Worm (Caenorhabditis elegans) whole organism, L1 larva: ENCODE data around the gene enu-3.2.

Source experiments
- C04F5.9 ChIP-seq: sonication (generic microtip); optimal IDR thresholded peaks from 2 replicates; lab custom pipeline; 2016; ENCODE audit warnings: missing genetic modification characterization, missing compliant biosample characterization
- C16A3.4 ChIP-seq: fragments of 150-350 bp; optimal IDR thresholded peaks from 2 replicates; lab custom pipeline; 2014; ENCODE audit warnings: missing biosample characterization, missing genetic modification characterization
- F16B12.6 ChIP-seq: fragments of 150-350 bp; optimal IDR thresholded peaks from 2 replicates; lab custom pipeline; 2014; ENCODE audit warnings: missing biosample characterization, missing genetic modification characterization
- Y116A8C.19 ChIP-seq: sonication (generic microtip); optimal IDR thresholded peaks from 2 replicates; lab custom pipeline; 2016; ENCODE audit warnings: missing compliant biosample characterization, missing genetic modification characterization, borderline replicate concordance
- blmp-1 ChIP-seq: fragments of 150-350 bp; optimal IDR thresholded peaks from 2 replicates; lab custom pipeline; 2014; ENCODE audit warnings: missing biosample characterization, missing genetic modification characterization
- ceh-88 ChIP-seq: fragments of 200-800 bp; sonication (Bioruptor generic); IDR thresholded peaks from 2 replicates; pipeline ENCODE4 v1.3.6; 2022; ENCODE audit warnings: missing genetic modification characterization, missing compliant biosample characterization
- ceh-90 ChIP-seq: sonication (generic microtip); optimal IDR thresholded peaks from 2 replicates; lab custom pipeline; 2016; ENCODE audit warnings: missing genetic modification characterization, missing compliant biosample characterization
- dpl-1 ChIP-seq, 3 experiments: fragments of 150-350 bp in 2 of 3; sonication (generic microtip) in 1 of 3; optimal IDR thresholded peaks; 2 replicates each; lab custom pipeline; 2014 to 2017; ENCODE audit warnings: missing biosample characterization in 3 of 3, missing genetic modification characterization in 3 of 3, missing genetic modification reagents in 3 of 3
- efl-1 ChIP-seq, 4 experiments: fragments of 150-350 bp; optimal IDR thresholded peaks in 3 of 4; peaks in 1 of 4; 1 replicate in 1 of 4; 2 replicates in 3 of 4; lab custom pipeline; 2014; ENCODE audit warnings: missing biosample characterization in 2 of 4, missing genetic modification characterization in 2 of 4, missing genetic modification reagents in 2 of 4
- egl-13 ChIP-seq: sonication (generic microtip); optimal IDR thresholded peaks from 2 replicates; lab custom pipeline; 2016; ENCODE audit warnings: missing genotype, missing genetic modification reagents, missing genetic modification characterization, missing compliant biosample characterization
- ets-5 ChIP-seq: fragments of 200-800 bp; sonication (Bioruptor generic); IDR thresholded peaks from 2 replicates; pipeline ENCODE4 v1.3.6; 2022; ENCODE audit warnings: missing genetic modification characterization, missing compliant biosample characterization
- fkh-10 ChIP-seq: sonication (generic microtip); optimal IDR thresholded peaks from 2 replicates; lab custom pipeline; 2017; ENCODE audit warnings: missing biosample characterization, missing genetic modification reagents, missing genetic modification characterization
- fkh-4 ChIP-seq: sonication (generic microtip); optimal IDR thresholded peaks from 2 replicates; lab custom pipeline; 2016; ENCODE audit warnings: missing compliant biosample characterization, missing genetic modification characterization, borderline replicate concordance
- fkh-8 ChIP-seq: sonication (generic microtip); optimal IDR thresholded peaks from 2 replicates; lab custom pipeline; 2016; ENCODE audit warnings: mild to moderate bottlenecking, missing genetic modification characterization, missing compliant biosample characterization
- hlh-17 ChIP-seq: fragments of 200-800 bp; sonication (Bioruptor generic); optimal IDR thresholded peaks from 2 replicates; lab custom pipeline; 2018; ENCODE audit warnings: missing genetic modification characterization, mild to moderate bottlenecking, missing compliant biosample characterization, moderate library complexity, borderline replicate concordance
- hlh-4 ChIP-seq: sonication (generic microtip); optimal IDR thresholded peaks from 2 replicates; lab custom pipeline; 2016; ENCODE audit warnings: mild to moderate bottlenecking, missing genetic modification characterization, missing compliant biosample characterization
- hpl-2 ChIP-seq: fragments of 150-350 bp; optimal IDR thresholded peaks from 2 replicates; lab custom pipeline; 2014; ENCODE audit warnings: missing biosample characterization, missing genetic modification reagents, missing genetic modification characterization
- jun-1 ChIP-seq: fragments of 150-350 bp; optimal IDR thresholded peaks from 2 replicates; lab custom pipeline; 2014; ENCODE audit warnings: missing biosample characterization, missing genetic modification reagents, missing genetic modification characterization
- lin-14 ChIP-seq: fragments of 200-800 bp; sonication (Bioruptor generic); optimal IDR thresholded peaks from 2 replicates; lab custom pipeline; 2018; ENCODE audit warnings: mild to moderate bottlenecking, missing genetic modification characterization, moderate library complexity, missing compliant biosample characterization
- lin-15B ChIP-seq: fragments of 150-350 bp; sonication (generic microtip); optimal IDR thresholded peaks from 3 replicates; lab custom pipeline; 2014; ENCODE audit warnings: missing biosample characterization, missing genetic modification characterization
- lin-35 ChIP-seq, 2 experiments: fragments of 150-350 bp; optimal IDR thresholded peaks; 2 replicates each; lab custom pipeline; 2014; ENCODE audit warnings: missing biosample characterization in 2 of 2, missing genetic modification characterization in 2 of 2, missing genetic modification reagents in 2 of 2
- lin-39 ChIP-seq: fragments of 150-350 bp; optimal IDR thresholded peaks from 2 replicates; lab custom pipeline; 2014; ENCODE audit warnings: missing biosample characterization, missing genetic modification reagents, missing genetic modification characterization
- lir-3 ChIP-seq: sonication (generic microtip); optimal IDR thresholded peaks from 2 replicates; lab custom pipeline; 2016; ENCODE audit warnings: mild to moderate bottlenecking, missing genetic modification characterization, moderate library complexity, missing compliant biosample characterization; ENCODE audit not compliant: poor library complexity
- lsy-2 ChIP-seq, 2 experiments: fragments of 150-350 bp; optimal IDR thresholded peaks; 2 replicates each; lab custom pipeline; 2014; ENCODE audit warnings: missing biosample characterization in 2 of 2, missing genetic modification characterization in 2 of 2
- mep-1 ChIP-seq: fragments of 150-350 bp; optimal IDR thresholded peaks from 2 replicates; lab custom pipeline; 2014; ENCODE audit warnings: missing biosample characterization, missing genetic modification characterization
- nhr-11 ChIP-seq: fragments of 150-350 bp; optimal IDR thresholded peaks from 2 replicates; lab custom pipeline; 2014; ENCODE audit warnings: missing biosample characterization, missing genetic modification characterization
- nhr-237 ChIP-seq: fragments of 150-350 bp; optimal IDR thresholded peaks from 2 replicates; lab custom pipeline; 2014; ENCODE audit warnings: missing biosample characterization, missing genetic modification characterization
- nhr-28 ChIP-seq: fragments of 150-350 bp; optimal IDR thresholded peaks from 2 replicates; lab custom pipeline; 2014; ENCODE audit warnings: missing biosample characterization, missing genetic modification characterization
- nhr-47 ChIP-seq: sonication (generic microtip); optimal IDR thresholded peaks from 2 replicates; lab custom pipeline; 2016; ENCODE audit warnings: mild to moderate bottlenecking, missing genetic modification characterization, moderate library complexity, missing compliant biosample characterization
- nhr-77 ChIP-seq: fragments of 150-350 bp; optimal IDR thresholded peaks from 2 replicates; lab custom pipeline; 2014; ENCODE audit warnings: missing biosample characterization, missing genetic modification characterization
- nhr-84 ChIP-seq: sonication (generic microtip); optimal IDR thresholded peaks from 2 replicates; lab custom pipeline; 2017; ENCODE audit warnings: missing biosample characterization, missing genetic modification characterization
- nhr-85 ChIP-seq: sonication (generic microtip); peaks from one replicate; lab custom pipeline; 2016; ENCODE audit warnings: missing genetic modification characterization, inconsistent platforms, missing compliant biosample characterization
- sox-4 ChIP-seq: sonication (generic microtip); optimal IDR thresholded peaks from 2 replicates; lab custom pipeline; 2016; ENCODE audit warnings: missing genetic modification characterization, missing compliant biosample characterization
- sptf-1 ChIP-seq: fragments of 150-350 bp; optimal IDR thresholded peaks from 2 replicates; lab custom pipeline; 2014; ENCODE audit warnings: missing biosample characterization, missing genetic modification characterization
- sup-37 ChIP-seq: fragments of 200-800 bp; sonication (Bioruptor generic); optimal IDR thresholded peaks from 2 replicates; lab custom pipeline; 2018; ENCODE audit warnings: mild to moderate bottlenecking, missing genetic modification characterization, missing compliant biosample characterization
- tbx-2 ChIP-seq: sonication (generic microtip); optimal IDR thresholded peaks from 2 replicates; lab custom pipeline; 2016; ENCODE audit warnings: missing genetic modification characterization, missing compliant biosample characterization
- tlp-1 ChIP-seq: fragments of 150-350 bp; optimal IDR thresholded peaks from 2 replicates; lab custom pipeline; 2014; ENCODE audit warnings: missing biosample characterization, missing genetic modification characterization
- unc-62 ChIP-seq: fragments of 150-350 bp; optimal IDR thresholded peaks from 2 replicates; lab custom pipeline; 2014; ENCODE audit warnings: missing biosample characterization, missing genetic modification reagents, missing genetic modification characterization
- zag-1 ChIP-seq: fragments of 150-350 bp; optimal IDR thresholded peaks from 2 replicates; lab custom pipeline; 2014; ENCODE audit warnings: missing biosample characterization, missing genetic modification characterization

Gene enu-3.2

ce11 chrIII:4796039-4796438 lies 11.0 kb upstream of the enu-3.2 start (continued):
- no peak for TF ChIP-seq unc-62 (GFP tag; lab: Kevin White, UChicago)
- TF ChIP-seq Y116A8C.19 (tag; lab: Kevin White, UChicago) = no peak
- peak; percentile 45 to 80 for TF ChIP-seq lsy-2 (tag; optimal IDR thresholded peaks at IDR 0.05; lab: Kevin White, UChicago)
- no peak for TF ChIP-seq ceh-90 (tag; lab: Kevin White, UChicago)
- no peak for TF ChIP-seq ceh-88
- TF ChIP-seq F16B12.6 (tag; lab: Kevin White, UChicago) = peak; percentile 57
- peak; percentile 85 for TF ChIP-seq mep-1 (tag; lab: Kevin White, UChicago)
- TF ChIP-seq nhr-28 (tag; lab: Kevin White, UChicago) = no peak
- no peak for TF ChIP-seq hpl-2
- TF ChIP-seq fkh-10 (GFP tag; lab: Kevin White, UChicago) = no peak
- TF ChIP-seq C16A3.4 (tag; lab: Kevin White, UChicago) = peak; percentile 62
- TF ChIP-seq C04F5.9 (tag; lab: Kevin White, UChicago) = peak; percentile 15
- TF ChIP-seq lin-14 (GFP tag; lab: Kevin White, UChicago) = peak; percentile 93
- peak; percentile 56 for TF ChIP-seq tbx-2
- no peak for TF ChIP-seq zag-1
- peak; percentile 78 to 80 for TF ChIP-seq efl-1 (optimal IDR thresholded peaks at IDR 0.05; lab: Kevin White, UChicago)
- TF ChIP-seq efl-1 (GFP tag; optimal IDR thresholded peaks at IDR 0.05 in 1 of 2; lab: Kevin White, UChicago) = peak; percentile 60 to 96
- peak; percentile 96 for TF ChIP-seq jun-1 (tag; lab: Kevin White, UChicago)
- TF ChIP-seq nhr-77 = peak; percentile 67
- TF ChIP-seq sup-37 = no peak
- TF ChIP-seq nhr-85 (tag; lab: Kevin White, UChicago) = peak; percentile 54
- no peak for TF ChIP-seq sox-4 (tag; lab: Kevin White, UChicago)
- TF ChIP-seq egl-13 = no peak
- TF ChIP-seq lin-35 (GFP tag; optimal IDR thresholded peaks at IDR 0.05; lab: Kevin White, UChicago) = peak; percentile 53 to 79
- TF ChIP-seq fkh-4 (tag; lab: Kevin White, UChicago) = no peak
- TF ChIP-seq nhr-47 = peak; percentile 54
- TF ChIP-seq ets-5 (GFP tag; lab: Robert Waterston, UW) = no peak
- TF ChIP-seq lin-39 = no peak
- no peak for TF ChIP-seq hlh-4 (tag; lab: Kevin White, UChicago)
- TF ChIP-seq sptf-1 (tag; lab: Kevin White, UChicago) = no peak
- TF ChIP-seq lir-3 (tag; lab: Kevin White, UChicago) = peak; percentile 22
- TF ChIP-seq nhr-84 (tag; lab: Kevin White, UChicago) = no peak

ce11 chrIII:4792560-4793136 lies 7.6 kb upstream of the enu-3.2 start, which contains the start of gene mip-1:
TSS of gene mip-1 (plus strand) at chrIII:4793086.
- no peak for TF ChIP-seq nhr-237 (tag; lab: Kevin White, UChicago)
- no peak for TF ChIP-seq Y116A8C.19 (tag; lab: Kevin White, UChicago)
- TF ChIP-seq tlp-1 = no peak

DNA sequence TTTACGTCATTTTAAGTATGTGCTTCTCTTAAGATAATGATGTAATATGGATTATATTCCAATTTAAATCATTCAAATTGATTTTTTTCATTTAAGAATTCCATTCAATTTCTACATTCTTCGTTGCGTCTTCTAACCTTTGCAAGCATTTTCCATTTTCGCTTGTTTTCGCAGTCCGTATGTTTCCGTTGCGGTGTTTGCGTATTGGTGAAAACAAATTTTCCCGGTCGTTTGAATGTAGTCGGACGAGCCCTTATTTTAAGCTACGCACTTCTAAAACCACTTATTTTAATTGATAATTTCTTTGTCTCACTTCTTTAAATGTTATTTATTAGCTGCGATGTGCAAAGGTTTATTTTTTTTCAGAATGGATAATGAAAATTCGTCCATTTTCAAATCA lies 679 bp upstream of the enu-3.2 start, which contains the start of gene mel-28:
mel-28 (plus strand) TSS at position 367 of the 400 bp plus-strand sequence.
- TF ChIP-seq lin-35 (GFP tag; optimal IDR thresholded peaks at IDR 0.05; lab: Kevin White, UChicago) (peak; percentile 58 to 81), blmp-1 (peak; percentile 74), lin-15B (tag; lab: Kevin White, UChicago) (no peak), efl-1 (optimal IDR thresholded peaks at IDR 0.05; lab: Kevin White, UChicago) (peak; percentile 16 to 70), efl-1 (GFP tag; optimal IDR thresholded peaks at IDR 0.05 in 1 of 2; lab: Kevin White, UChicago) (peak; percentile 82 to 97), hlh-17 (GFP tag; lab: Kevin White, UChicago) (no peak), fkh-8 (tag; lab: Kevin White, UChicago) (no peak), dpl-1 (GFP tag; optimal IDR thresholded peaks at IDR 0.05; lab: Kevin White, UChicago) (peak; percentile 68 to 85 (median 73)), F16B12.6 (tag; lab: Kevin White, UChicago) (peak; percentile 80), nhr-11 (no peak), lsy-2 (tag; optimal IDR thresholded peaks at IDR 0.05; lab: Kevin White, UChicago) (peak in 1 of 2 experiments; percentile 56)
